Fruit fly (Drosophila melanogaster) whole organism, embryonic: ENCODE data around the gene CG10029.

Source experiments
- CG10462 ChIP-seq: fragments of 200-800 bp; sonication (Bioruptor generic); optimal IDR thresholded peaks from 2 replicates; lab custom pipeline; 2016; ENCODE audit warnings: missing biosample characterization, missing genetic modification characterization
- CG10979 ChIP-seq: fragments of 200-800 bp; sonication (Bioruptor generic); optimal IDR thresholded peaks from 2 replicates; lab custom pipeline; 2018; ENCODE audit warnings: missing biosample characterization, mild to moderate bottlenecking, missing genetic modification characterization, moderate library complexity
- CG11085 ChIP-seq: fragments of 200-800 bp; sonication (Bioruptor generic); IDR thresholded peaks from 2 replicates; pipeline ENCODE4 v1.3.6; 2022; ENCODE audit warnings: missing biosample characterization, missing genetic modification characterization
- CG11456 ChIP-seq: fragments of 200-800 bp; sonication (Bioruptor generic); IDR thresholded peaks from 3 replicates; pipeline ENCODE4 v1.3.6; 2022; ENCODE audit warnings: missing biosample characterization, missing genetic modification characterization
- CG11695 ChIP-seq: fragments of 200-800 bp; sonication (Bioruptor generic); IDR thresholded peaks from 3 replicates; pipeline ENCODE4 v1.3.6; 2022; ENCODE audit warnings: missing biosample characterization, missing genetic modification characterization
- CG13287 ChIP-seq: fragments of 200-800 bp; sonication (Bioruptor generic); IDR thresholded peaks from 2 replicates; pipeline ENCODE4 v1.3.6; 2022; ENCODE audit warnings: missing biosample characterization, missing genetic modification characterization; ENCODE audit not compliant: partially characterized antibody
- CG13775 ChIP-seq: fragments of 200-800 bp; sonication (Bioruptor generic); optimal IDR thresholded peaks from 3 replicates; lab custom pipeline; 2017; ENCODE audit warnings: missing biosample characterization, mild to moderate bottlenecking, missing genetic modification characterization
- CG14965 ChIP-seq: fragments of 200-800 bp; sonication (Bioruptor generic); optimal IDR thresholded peaks from 2 replicates; lab custom pipeline; 2016; ENCODE audit warnings: missing biosample characterization, missing genetic modification characterization, borderline replicate concordance
- CG15696 ChIP-seq: fragments of 200-800 bp; sonication (Bioruptor generic); optimal IDR thresholded peaks from 2 replicates; lab custom pipeline; 2019; ENCODE audit warnings: missing biosample characterization, mild to moderate bottlenecking, missing genetic modification characterization, moderate library complexity
- CG18764 ChIP-seq: fragments of 200-800 bp; sonication (Bioruptor generic); optimal IDR thresholded peaks from 3 replicates; lab custom pipeline; 2016; ENCODE audit warnings: missing biosample characterization, missing genetic modification characterization
- CG30403 ChIP-seq: fragments of 200-800 bp; sonication (Bioruptor generic); optimal IDR thresholded peaks from 3 replicates; lab custom pipeline; 2016; ENCODE audit warnings: missing biosample characterization, missing genetic modification characterization
- CG3407 ChIP-seq: fragments of 200-800 bp; sonication (Bioruptor generic); optimal IDR thresholded peaks from 2 replicates; lab custom pipeline; 2018; ENCODE audit warnings: missing biosample characterization, mild to moderate bottlenecking, missing genetic modification characterization
- CG3726 ChIP-seq: fragments of 200-800 bp; sonication (Bioruptor generic); IDR thresholded peaks from 3 replicates; pipeline ENCODE4, ENCODE4 v1.3.6; 2022; ENCODE audit warnings: missing biosample characterization, missing genetic modification characterization
- CG4424 ChIP-seq: fragments of 200-800 bp; sonication (Bioruptor generic); optimal IDR thresholded peaks from 3 replicates; lab custom pipeline; 2016; ENCODE audit warnings: missing biosample characterization, missing genetic modification characterization
- CG5953 ChIP-seq: fragments of 200-800 bp; sonication (Bioruptor generic); IDR thresholded peaks from 2 replicates; pipeline ENCODE4 v1.3.6; 2022; ENCODE audit warnings: missing biosample characterization, missing genetic modification characterization
- CG8478 ChIP-seq: fragments of >200 bp; optimal IDR thresholded peaks from 2 replicates; lab custom pipeline; 2018
- CG8944 ChIP-seq: fragments of 200-800 bp; sonication (Bioruptor generic); optimal IDR thresholded peaks from 3 replicates; lab custom pipeline; 2016; ENCODE audit warnings: missing biosample characterization, missing genetic modification characterization
- CTCF ChIP-seq: fragments of 200-800 bp; sonication (Bioruptor generic); optimal IDR thresholded peaks from 2 replicates; lab custom pipeline; 2017; ENCODE audit warnings: missing biosample characterization, mild to moderate bottlenecking, missing genetic modification characterization, moderate library complexity
- E2f2 ChIP-seq: fragments of 200-800 bp; sonication (Bioruptor generic); IDR thresholded peaks from 2 replicates; pipeline ENCODE4 v1.3.6; 2022; ENCODE audit warnings: missing biosample characterization, missing genetic modification characterization
- Eip74EF ChIP-seq, 2 experiments: fragments of 200-800 bp in 1 of 2; fragments of >200 bp in 1 of 2; sonication (Bioruptor generic) in 1 of 2; optimal IDR thresholded peaks; 2 replicates each; lab custom pipeline; 2017 to 2019; ENCODE audit warnings: missing biosample characterization in 2 of 2, missing genetic modification characterization in 2 of 2, mild to moderate bottlenecking in 1 of 2, moderate library complexity in 1 of 2
- Ets65A ChIP-seq: fragments of 200-800 bp; sonication (Bioruptor generic); peaks from one replicate; lab custom pipeline; 2016; ENCODE audit warnings: missing biosample characterization, missing genetic modification characterization
- HLH4C ChIP-seq: fragments of 200-800 bp; sonication (Bioruptor generic); IDR thresholded peaks from 3 replicates; pipeline ENCODE4 v1.3.6; 2022; ENCODE audit warnings: missing biosample characterization, missing genetic modification characterization; ENCODE audit not compliant: partially characterized antibody
- HmgZ ChIP-seq: fragments of 200-800 bp; sonication (Bioruptor generic); optimal IDR thresholded peaks from 2 replicates; lab custom pipeline; 2018; ENCODE audit warnings: missing biosample characterization, mild to moderate bottlenecking, missing genetic modification characterization
- Hr39 ChIP-seq: fragments of >200 bp; optimal IDR thresholded peaks from 2 replicates; lab custom pipeline; 2017
- Nf-YA ChIP-seq: fragments of 200-800 bp; sonication (Bioruptor generic); IDR thresholded peaks from 2 replicates; pipeline ENCODE4 v1.3.6; 2022; ENCODE audit warnings: missing biosample characterization, missing genetic modification characterization
- Nf-YB ChIP-seq: fragments of 200-800 bp; sonication (Bioruptor generic); optimal IDR thresholded peaks from 3 replicates; lab custom pipeline; 2019; ENCODE audit warnings: missing biosample characterization, mild to moderate bottlenecking, missing genetic modification characterization, moderate library complexity
- Ptx1 ChIP-seq: fragments of 200-800 bp; sonication (Bioruptor generic); IDR thresholded peaks from 2 replicates; pipeline ENCODE4 v1.3.6; 2022; ENCODE audit warnings: missing biosample characterization, missing genetic modification characterization
- Xbp1 ChIP-seq: fragments of 200-800 bp; sonication (Bioruptor generic); optimal IDR thresholded peaks from 3 replicates; lab custom pipeline; 2016; ENCODE audit warnings: missing biosample characterization, mild to moderate bottlenecking, missing genetic modification characterization
- YL-1 ChIP-seq: fragments of 200-800 bp; sonication (Bioruptor generic); optimal IDR thresholded peaks from 3 replicates; lab custom pipeline; 2017; ENCODE audit warnings: missing biosample characterization, mild to moderate bottlenecking, missing genetic modification characterization
- ab ChIP-seq: fragments of 200-800 bp; sonication (Bioruptor generic); optimal IDR thresholded peaks from 2 replicates; lab custom pipeline; 2016; ENCODE audit warnings: missing biosample characterization, missing genetic modification characterization
- ac ChIP-seq: fragments of 200-800 bp; sonication (Bioruptor generic); optimal IDR thresholded peaks from 3 replicates; lab custom pipeline; 2017; ENCODE audit warnings: missing biosample characterization, mild to moderate bottlenecking, missing genetic modification characterization
- bbx ChIP-seq: fragments of 200-800 bp; sonication (Bioruptor generic); IDR thresholded peaks from 2 replicates; pipeline ENCODE4 v1.3.6; 2022; ENCODE audit warnings: missing biosample characterization, missing genetic modification characterization; ENCODE audit not compliant: partially characterized antibody
- bigmax ChIP-seq: fragments of 200-800 bp; sonication (Bioruptor generic); optimal IDR thresholded peaks from 2 replicates; lab custom pipeline; 2018; ENCODE audit warnings: missing biosample characterization, mild to moderate bottlenecking, missing genetic modification characterization
- dan ChIP-seq: fragments of 200-800 bp; sonication (Bioruptor generic); IDR thresholded peaks from 2 replicates; pipeline ENCODE4 v1.3.6; 2022; ENCODE audit warnings: missing biosample characterization, missing genetic modification characterization
- fd3F ChIP-seq: fragments of 200-800 bp; sonication (Bioruptor generic); optimal IDR thresholded peaks from 2 replicates; lab custom pipeline; 2018; ENCODE audit warnings: missing biosample characterization, mild to moderate bottlenecking, missing genetic modification characterization, moderate library complexity
- gro ChIP-seq: fragments of 200-800 bp; sonication (Bioruptor generic); optimal IDR thresholded peaks from 2 replicates; lab custom pipeline; 2016; ENCODE audit warnings: missing biosample characterization, missing genetic modification characterization
- h ChIP-seq: fragments of >200 bp; optimal IDR thresholded peaks from 2 replicates; lab custom pipeline; 2017
- hkb ChIP-seq, 2 experiments: fragments of 200-800 bp in 1 of 2; fragments of >200 bp in 1 of 2; sonication (Bioruptor generic) in 1 of 2; IDR thresholded peaks in 1 of 2; optimal IDR thresholded peaks in 1 of 2; 2 replicates each; pipeline versions ENCODE4 v1.3.6 to Lab custom; 2017 to 2022; ENCODE audit warnings: missing biosample characterization in 1 of 2, missing genetic modification characterization in 1 of 2
- lov ChIP-seq, 2 experiments: fragments of 200-800 bp in 1 of 2; fragments of >200 bp in 1 of 2; sonication (Bioruptor generic) in 1 of 2; IDR thresholded peaks in 1 of 2; optimal IDR thresholded peaks in 1 of 2; 2 replicates in 1 of 2; 3 replicates in 1 of 2; pipeline versions ENCODE4 v1.3.6 to Lab custom; 2017 to 2022; ENCODE audit warnings: missing biosample characterization in 1 of 2, missing genetic modification characterization in 1 of 2
- scrt ChIP-seq: fragments of 200-800 bp; sonication (Bioruptor generic); optimal IDR thresholded peaks from 2 replicates; lab custom pipeline; 2018; ENCODE audit warnings: missing biosample characterization, mild to moderate bottlenecking, missing genetic modification characterization, moderate library complexity
- z ChIP-seq: fragments of 200-800 bp; sonication (Bioruptor generic); IDR thresholded peaks from 3 replicates; pipeline ENCODE4 v1.3.6; 2022; ENCODE audit warnings: missing biosample characterization, missing genetic modification characterization

CG10029 gene

DNA sequence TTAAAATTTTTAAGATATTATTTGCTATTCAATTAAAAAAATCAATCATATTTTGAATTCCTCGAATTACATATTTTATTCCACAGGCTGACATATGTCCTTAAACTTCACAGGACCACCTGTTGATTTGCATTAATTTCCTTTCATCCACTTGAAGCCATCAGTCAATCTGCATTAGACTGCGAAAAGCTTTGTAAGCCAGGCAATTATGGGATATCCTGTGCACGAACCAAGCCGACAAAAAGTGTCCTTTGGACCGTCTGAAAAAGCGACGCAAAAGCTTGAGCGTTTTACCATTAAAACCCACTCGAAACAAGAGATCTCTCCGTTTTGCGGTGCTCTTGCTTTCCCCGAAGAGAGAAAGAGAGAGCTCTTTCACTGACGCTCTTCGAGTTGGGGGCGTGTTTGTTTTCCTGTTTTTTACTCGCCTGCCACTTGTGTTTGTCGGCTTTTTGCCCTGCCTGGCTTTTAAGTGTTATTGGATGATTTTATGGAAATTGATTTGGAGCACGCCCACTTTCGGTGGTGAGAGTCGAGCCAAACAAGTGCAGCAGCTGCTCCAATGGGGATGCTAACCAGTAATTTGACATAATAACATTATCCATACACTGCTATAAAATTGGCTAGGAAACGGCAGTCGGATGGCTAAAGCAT is 10.3 kb downstream of the CG10029 start (continued):
- TF ChIP-seq CG18764 (GFP tag; lab: Kevin White, UChicago) (no peak), CG3726 (GFP tag; lab: Robert Waterston, UW) (no peak), Eip74EF (GFP tag; optimal IDR thresholded peaks at IDR 0.05; lab: Kevin White, UChicago) (no peak), CG30403 (GFP tag; lab: Kevin White, UChicago) (no peak), fd3F (GFP tag; lab: Kevin White, UChicago) (no peak), bbx (GFP tag; lab: Robert Waterston, UW) (no peak), CG4424 (no peak), YL-1 (GFP tag; lab: Kevin White, UChicago) (no peak), CG10979 (tag; lab: Kevin White, UChicago) (no peak), CG5953 (GFP tag; lab: Robert Waterston, UW) (no peak), ab (GFP tag; lab: Kevin White, UChicago) (no peak), Nf-YB (GFP tag; lab: Kevin White, UChicago) (peak; percentile 94), ac (GFP tag; lab: Kevin White, UChicago) (no peak), HmgZ (tag; lab: Kevin White, UChicago) (no peak), E2f2 (GFP tag; lab: Robert Waterston, UW) (no peak), hkb (optimal IDR thresholded peaks at IDR 0.05; lab: Kevin White, UChicago) (no peak), hkb (GFP tag; IDR thresholded peaks at IDR 0.05; lab: Robert Waterston, UW) (no peak), scrt (GFP tag; lab: Kevin White, UChicago) (peak; percentile 82), CG13287 (GFP tag; lab: Robert Waterston, UW) (peak; percentile 19; the same call in 1 of the 2 replicates), CG3407 (GFP tag; lab: Kevin White, UChicago) (no peak), h (no peak), HLH4C (0 out of 3 replicates have a peak, but pooled peaks have one; percentile 7), Nf-YA (GFP tag; lab: Robert Waterston, UW) (no peak), gro (no peak), CG10462 (GFP tag; lab: Kevin White, UChicago) (no peak), CG11695 (GFP tag; lab: Robert Waterston, UW) (no peak), bigmax (GFP tag; lab: Kevin White, UChicago) (no peak), Ptx1 (GFP tag; lab: Robert Waterston, UW) (no peak)

DNA sequence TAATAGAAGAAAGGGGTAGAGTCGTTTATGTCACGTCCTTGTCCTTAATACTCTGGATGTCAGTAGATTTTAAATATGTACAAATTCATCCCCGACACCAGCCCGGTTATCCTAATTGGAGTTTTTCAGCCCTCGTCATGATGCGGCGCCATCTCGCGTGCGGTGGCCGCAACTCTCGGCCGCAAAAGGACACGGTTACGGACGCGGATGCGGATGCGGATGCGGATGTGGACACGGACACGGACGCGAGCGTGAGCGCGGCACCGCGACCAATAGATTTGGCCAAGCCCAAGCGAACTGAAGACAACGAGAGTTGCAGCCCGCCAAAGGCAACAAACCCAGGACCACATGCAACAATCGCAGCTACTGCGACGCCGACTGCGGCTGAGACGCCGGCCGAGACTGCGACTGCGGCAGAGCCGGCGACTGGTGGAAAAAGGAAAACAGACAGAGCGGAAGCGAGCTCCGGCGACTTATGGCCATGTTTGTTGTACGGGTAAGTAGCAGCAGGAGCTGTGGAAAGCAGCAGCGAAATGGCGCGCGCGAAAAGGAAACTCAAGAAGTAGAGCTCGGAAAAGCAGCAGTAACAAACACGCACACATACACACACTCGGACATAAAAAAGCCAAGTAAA is 12.4 kb downstream of the CG10029 start, which contains the start of gene CG42544:
Gene CG42544 (plus strand): TSS at position 138 of the 634 bp plus-strand sequence.
- TF ChIP-seq CG11456 (GFP tag; lab: Robert Waterston, UW): 0 out of 3 replicates have a peak, but pooled peaks have one; percentile 44
- TF ChIP-seq CG8944: no peak
- 0 out of 2 replicates have a peak, but pooled peaks have one; percentile 28 for TF ChIP-seq dan (GFP tag; lab: Robert Waterston, UW)
- no peak for TF ChIP-seq lov (optimal IDR thresholded peaks at IDR 0.05; lab: Kevin White, UChicago)
- 0 out of 3 replicates have a peak, but pooled peaks have one; percentile 46 for TF ChIP-seq lov (GFP tag; IDR thresholded peaks at IDR 0.05; lab: Robert Waterston, UW)
- TF ChIP-seq Ets65A (GFP tag; lab: Kevin White, UChicago): peak; percentile 57
- no peak for TF ChIP-seq CG8478 (lab: Kevin White, UChicago)
- peak; percentile 80 for TF ChIP-seq CTCF (GFP tag; lab: Kevin White, UChicago)
- TF ChIP-seq CG11085 (GFP tag; lab: Robert Waterston, UW): 0 out of 2 replicates have a peak, but pooled peaks have one; percentile 7
- no peak for TF ChIP-seq Xbp1 (GFP tag; lab: Kevin White, UChicago)
- peak; percentile 98 for TF ChIP-seq Hr39
- TF ChIP-seq z (GFP tag; lab: Robert Waterston, UW): no peak
- TF ChIP-seq CG14965 (GFP tag; lab: Kevin White, UChicago): peak; percentile 87
- TF ChIP-seq CG13775 (GFP tag; lab: Kevin White, UChicago): peak; percentile 91
- TF ChIP-seq CG15696 (tag; lab: Kevin White, UChicago): no peak
